Fruit fly (Drosophila melanogaster) whole organism, embryonic: Measurements from ENCODE around the gene Eig71Ek.

ENCODE experiments used
- Antp ChIP-seq: fragments of 200-800 bp; sonication (Bioruptor generic); optimal IDR thresholded peaks from 3 replicates; lab custom pipeline; 2016; ENCODE audit warnings: missing biosample characterization, missing genetic modification characterization
- Bteb2 ChIP-seq: fragments of 200-800 bp; sonication (Bioruptor generic); optimal IDR thresholded peaks from 2 replicates; lab custom pipeline; 2016; ENCODE audit warnings: missing biosample characterization, missing genetic modification characterization
- CG10959 ChIP-seq: fragments of 200-800 bp; sonication (Bioruptor generic); IDR thresholded peaks from 2 replicates; pipeline ENCODE4 v1.3.6; 2022; ENCODE audit warnings: missing biosample characterization, missing genetic modification characterization
- CG11560 ChIP-seq: fragments of 200-800 bp; sonication (Bioruptor generic); IDR thresholded peaks from 3 replicates; pipeline ENCODE4 v1.3.6; 2022; ENCODE audit warnings: missing biosample characterization, missing genetic modification characterization
- CG12219 ChIP-seq: fragments of 200-800 bp; sonication (Bioruptor generic); optimal IDR thresholded peaks from 3 replicates; lab custom pipeline; 2018; ENCODE audit warnings: missing biosample characterization, mild to moderate bottlenecking, missing genetic modification characterization
- CG12299 ChIP-seq: fragments of 200-800 bp; sonication (Bioruptor generic); optimal IDR thresholded peaks from 2 replicates; lab custom pipeline; 2018; ENCODE audit warnings: missing biosample characterization, mild to moderate bottlenecking, missing genetic modification characterization
- CG1233 ChIP-seq: fragments of 200-800 bp; sonication (Bioruptor generic); optimal IDR thresholded peaks from 4 replicates; lab custom pipeline; 2018; ENCODE audit warnings: missing biosample characterization, mild to moderate bottlenecking, missing genetic modification characterization
- CG12744 ChIP-seq: fragments of 200-800 bp; sonication (Bioruptor generic); optimal IDR thresholded peaks from 2 replicates; lab custom pipeline; 2016; ENCODE audit warnings: missing biosample characterization, missing genetic modification characterization
- CG12769 ChIP-seq: fragments of 200-800 bp; sonication (Bioruptor generic); optimal IDR thresholded peaks from 2 replicates; lab custom pipeline; 2019; ENCODE audit warnings: missing biosample characterization, mild to moderate bottlenecking, missing genetic modification characterization, moderate library complexity
- CG13424 ChIP-seq: fragments of 200-800 bp; sonication (Bioruptor generic); optimal IDR thresholded peaks from 2 replicates; lab custom pipeline; 2019; ENCODE audit warnings: missing biosample characterization, mild to moderate bottlenecking, missing genetic modification characterization, moderate library complexity
- CG14050 ChIP-seq: fragments of 200-800 bp; sonication (Bioruptor generic); IDR thresholded peaks from 3 replicates; pipeline ENCODE4 v1.3.6; 2022; ENCODE audit warnings: missing biosample characterization, missing genetic modification characterization
- CG1647 ChIP-seq: fragments of 200-800 bp; sonication (Bioruptor generic); optimal IDR thresholded peaks from 3 replicates; lab custom pipeline; 2016; ENCODE audit warnings: missing biosample characterization, missing genetic modification characterization
- CG17186 ChIP-seq: fragments of 200-800 bp; sonication (Bioruptor generic); optimal IDR thresholded peaks from 3 replicates; lab custom pipeline; 2017; ENCODE audit warnings: missing biosample characterization, missing genetic modification reagents, missing genetic modification characterization
- CG18599 ChIP-seq: fragments of 200-800 bp; sonication (Bioruptor generic); optimal IDR thresholded peaks from 3 replicates; lab custom pipeline; 2017; ENCODE audit warnings: missing biosample characterization, missing genetic modification characterization, mild to moderate bottlenecking, moderate library complexity, missing genetic modification reagents
- CG2116 ChIP-seq: fragments of 200-800 bp; sonication (Bioruptor generic); optimal IDR thresholded peaks from 3 replicates; lab custom pipeline; 2018; ENCODE audit warnings: missing biosample characterization, mild to moderate bottlenecking, missing genetic modification characterization
- CG32772 ChIP-seq: fragments of 200-800 bp; sonication (Bioruptor generic); IDR thresholded peaks from 2 replicates; pipeline ENCODE4 v1.3.6; 2022; ENCODE audit warnings: missing biosample characterization, missing genetic modification characterization
- CG3847 ChIP-seq: fragments of 200-800 bp; sonication (Bioruptor generic); IDR thresholded peaks from 2 replicates; pipeline ENCODE4 v1.3.6; 2022; ENCODE audit warnings: missing biosample characterization, missing genetic modification characterization
- CG4404 ChIP-seq: fragments of 200-800 bp; sonication (Bioruptor generic); IDR thresholded peaks from 2 replicates; pipeline ENCODE4 v1.3.6; 2022; ENCODE audit warnings: missing biosample characterization, missing genetic modification characterization
- CG4424 ChIP-seq: fragments of 200-800 bp; sonication (Bioruptor generic); optimal IDR thresholded peaks from 3 replicates; lab custom pipeline; 2016; ENCODE audit warnings: missing biosample characterization, missing genetic modification characterization
- CG4617 ChIP-seq: fragments of 200-800 bp; sonication (Bioruptor generic); optimal IDR thresholded peaks from 3 replicates; lab custom pipeline; 2016; ENCODE audit warnings: missing biosample characterization, missing genetic modification characterization, borderline replicate concordance
- CG8290 ChIP-seq, 3 experiments: fragments of 200-800 bp; sonication (Bioruptor generic); optimal IDR thresholded peaks; 2 replicates each; lab custom pipeline; 2016 to 2019; ENCODE audit warnings: missing biosample characterization in 3 of 3, missing genetic modification characterization in 3 of 3, mild to moderate bottlenecking in 2 of 3, moderate library complexity in 1 of 3
- CTCF ChIP-seq: fragments of 200-800 bp; sonication (Bioruptor generic); optimal IDR thresholded peaks from 2 replicates; lab custom pipeline; 2017; ENCODE audit warnings: missing biosample characterization, mild to moderate bottlenecking, missing genetic modification characterization, moderate library complexity
- CrebB ChIP-seq: fragments of 200-800 bp; sonication (Bioruptor generic); optimal IDR thresholded peaks from 3 replicates; lab custom pipeline; 2018; ENCODE audit warnings: missing biosample characterization, mild to moderate bottlenecking, missing genetic modification characterization
- E2f1 ChIP-seq: fragments of 200-800 bp; sonication (Bioruptor generic); IDR thresholded peaks from 2 replicates; pipeline ENCODE4 v1.3.6; 2022; ENCODE audit warnings: missing biosample characterization, missing genetic modification characterization
- H15 ChIP-seq: fragments of 200-800 bp; sonication (Bioruptor generic); IDR thresholded peaks from 3 replicates; pipeline ENCODE4 v1.3.6; 2022; ENCODE audit warnings: missing biosample characterization, missing genetic modification characterization
- HLH54F ChIP-seq: fragments of 200-800 bp; sonication (Bioruptor generic); optimal IDR thresholded peaks from 3 replicates; lab custom pipeline; 2016; ENCODE audit warnings: missing biosample characterization, missing genetic modification characterization
- HmgD ChIP-seq: fragments of 200-800 bp; sonication (Bioruptor generic); optimal IDR thresholded peaks from 3 replicates; lab custom pipeline; 2016; ENCODE audit warnings: missing biosample characterization, missing genetic modification characterization
- HmgZ ChIP-seq: fragments of 200-800 bp; sonication (Bioruptor generic); optimal IDR thresholded peaks from 2 replicates; lab custom pipeline; 2018; ENCODE audit warnings: missing biosample characterization, mild to moderate bottlenecking, missing genetic modification characterization
- NC2α ChIP-seq: fragments of 200-800 bp; sonication (Bioruptor generic); optimal IDR thresholded peaks from 2 replicates; lab custom pipeline; 2016; ENCODE audit warnings: missing biosample characterization, missing genetic modification characterization
- NFAT ChIP-seq: fragments of 200-800 bp; sonication (Bioruptor generic); IDR thresholded peaks from 2 replicates; pipeline ENCODE4 v1.3.6; 2022; ENCODE audit warnings: missing biosample characterization, missing genetic modification characterization
- Nf-YA ChIP-seq: fragments of 200-800 bp; sonication (Bioruptor generic); IDR thresholded peaks from 2 replicates; pipeline ENCODE4 v1.3.6; 2022; ENCODE audit warnings: missing biosample characterization, missing genetic modification characterization
- Opbp ChIP-seq: fragments of 200-800 bp; sonication (Bioruptor generic); IDR thresholded peaks from 3 replicates; pipeline ENCODE4 v1.3.6; 2022; ENCODE audit warnings: missing biosample characterization, missing genetic modification characterization; ENCODE audit not compliant: partially characterized antibody
- Pdp1 ChIP-seq, 2 experiments: fragments of 200-800 bp; sonication (Bioruptor generic); optimal IDR thresholded peaks; 3 replicates each; lab custom pipeline; 2016; ENCODE audit warnings: missing biosample characterization in 2 of 2, missing genetic modification characterization in 2 of 2, mild to moderate bottlenecking in 1 of 2, moderate library complexity in 1 of 2
- Sry-β ChIP-seq: fragments of 200-800 bp; sonication (Bioruptor generic); optimal IDR thresholded peaks from 2 replicates; lab custom pipeline; 2018; ENCODE audit warnings: missing biosample characterization, mild to moderate bottlenecking, missing genetic modification characterization, moderate library complexity
- bigmax ChIP-seq: fragments of 200-800 bp; sonication (Bioruptor generic); optimal IDR thresholded peaks from 2 replicates; lab custom pipeline; 2018; ENCODE audit warnings: missing biosample characterization, mild to moderate bottlenecking, missing genetic modification characterization
- cas ChIP-seq: fragments of 200-800 bp; sonication (Bioruptor generic); IDR thresholded peaks from 2 replicates; pipeline ENCODE4 v1.3.6; 2022; ENCODE audit warnings: missing biosample characterization, missing genetic modification characterization
- chinmo ChIP-seq: fragments of 200-800 bp; sonication (Bioruptor generic); IDR thresholded peaks from 4 replicates; pipeline ENCODE4 v1.3.6; 2022; ENCODE audit warnings: missing biosample characterization, missing genetic modification characterization; ENCODE audit not compliant: partially characterized antibody
- crc ChIP-seq: fragments of 200-800 bp; sonication (Bioruptor generic); optimal IDR thresholded peaks from 2 replicates; lab custom pipeline; 2016; ENCODE audit warnings: missing biosample characterization, missing genetic modification characterization
- emc ChIP-seq: fragments of 200-800 bp; sonication (Bioruptor generic); optimal IDR thresholded peaks from 2 replicates; lab custom pipeline; 2016; ENCODE audit warnings: missing biosample characterization, missing genetic modification characterization
- grn ChIP-seq: fragments of 200-800 bp; sonication (Bioruptor generic); optimal IDR thresholded peaks from 3 replicates; lab custom pipeline; 2017; ENCODE audit warnings: missing biosample characterization, missing genetic modification characterization
- jing ChIP-seq: fragments of 200-800 bp; sonication (Bioruptor generic); optimal IDR thresholded peaks from 2 replicates; lab custom pipeline; 2018; ENCODE audit warnings: missing biosample characterization, mild to moderate bottlenecking, missing genetic modification characterization
- kay ChIP-seq: fragments of 200-800 bp; sonication (Bioruptor generic); optimal IDR thresholded peaks from 2 replicates; lab custom pipeline; 2016; ENCODE audit warnings: missing biosample characterization, missing genetic modification characterization
- lilli ChIP-seq: fragments of 200-800 bp; sonication (Bioruptor generic); optimal IDR thresholded peaks from 3 replicates; lab custom pipeline; 2016; ENCODE audit warnings: missing biosample characterization, missing genetic modification characterization
- nerfin-1 ChIP-seq: fragments of 200-800 bp; sonication (Bioruptor generic); optimal IDR thresholded peaks from 3 replicates; lab custom pipeline; 2019; ENCODE audit warnings: missing biosample characterization, mild to moderate bottlenecking, missing genetic modification characterization, moderate library complexity
- pho ChIP-seq: fragments of 200-800 bp; sonication (Bioruptor generic); optimal IDR thresholded peaks from 2 replicates; lab custom pipeline; 2016; ENCODE audit warnings: missing biosample characterization, missing genetic modification characterization
- pum ChIP-seq: fragments of 200-800 bp; sonication (Bioruptor generic); optimal IDR thresholded peaks from 2 replicates; lab custom pipeline; 2016; ENCODE audit warnings: missing biosample characterization, missing genetic modification characterization
- ranshi ChIP-seq: fragments of 200-800 bp; sonication (Bioruptor generic); IDR thresholded peaks from 2 replicates; pipeline ENCODE4 v1.3.6; 2022; ENCODE audit warnings: missing biosample characterization, missing genetic modification characterization
- sd ChIP-seq: fragments of 200-800 bp; sonication (Bioruptor generic); optimal IDR thresholded peaks from 3 replicates; lab custom pipeline; 2018; ENCODE audit warnings: missing biosample characterization, mild to moderate bottlenecking, missing genetic modification characterization, moderate library complexity
- sr ChIP-seq: fragments of 200-800 bp; sonication (Bioruptor generic); IDR thresholded peaks from 3 replicates; pipeline ENCODE4 v1.3.6; 2022; ENCODE audit warnings: missing biosample characterization, missing genetic modification characterization
- vfl ChIP-seq: fragments of 200-800 bp; sonication (Bioruptor generic); optimal IDR thresholded peaks from 2 replicates; lab custom pipeline; 2016; ENCODE audit warnings: missing biosample characterization, missing genetic modification characterization
- zf30C ChIP-seq: fragments of 200-800 bp; sonication (Bioruptor generic); optimal IDR thresholded peaks from 3 replicates; lab custom pipeline; 2018; ENCODE audit warnings: missing biosample characterization, mild to moderate bottlenecking, missing genetic modification characterization

Gene Eig71Ek

DNA sequence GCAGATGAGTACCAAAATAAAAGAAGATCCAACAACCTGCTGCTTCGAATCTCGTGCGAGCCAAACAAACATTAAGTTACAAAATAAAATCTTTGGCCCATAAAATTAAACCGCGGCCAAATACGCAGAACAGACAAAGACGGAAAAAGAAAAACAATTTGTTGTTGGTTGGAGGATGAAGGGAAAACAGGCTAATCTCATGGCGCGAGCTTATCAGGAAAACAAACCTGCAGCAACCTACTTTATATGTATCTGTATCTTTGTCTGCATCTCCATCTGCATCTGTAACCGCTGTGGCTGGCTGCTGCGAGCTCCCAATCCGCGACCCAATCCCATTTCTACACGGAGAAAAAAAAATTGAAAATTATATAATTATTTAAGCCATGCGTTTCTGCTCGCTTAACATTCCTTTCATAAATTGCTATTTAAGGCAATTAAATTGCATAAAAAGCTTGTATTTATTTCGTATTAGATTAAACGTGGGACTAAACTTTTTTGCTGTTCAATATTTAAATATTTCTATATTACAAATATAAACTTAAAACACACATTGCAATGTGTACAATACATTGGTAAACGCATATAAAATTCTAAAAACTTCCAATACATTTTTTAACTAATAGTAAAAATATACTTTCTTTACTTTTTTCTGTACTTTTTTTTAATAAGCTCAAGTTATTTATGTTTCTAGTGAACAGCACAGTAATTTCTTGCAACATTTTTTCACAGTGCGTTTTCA lies 31.9 kb downstream of the Eig71Ek start (continued):
- TF ChIP-seq CG4617, result no peak
- no peak for TF ChIP-seq Sry-β
- no peak for TF ChIP-seq Opbp
- no peak for TF ChIP-seq Nf-YA (GFP tag; lab: Robert Waterston, UW)
- TF ChIP-seq emc (GFP tag; lab: Kevin White, UChicago), result no peak
- TF ChIP-seq CG10959 (GFP tag; lab: Robert Waterston, UW), result 0 out of 2 replicates have a peak, but pooled peaks have one; percentile 8
- TF ChIP-seq NFAT (GFP tag; lab: Robert Waterston, UW), result no peak
- no peak for TF ChIP-seq E2f1
- TF ChIP-seq CG1233 (GFP tag; lab: Kevin White, UChicago), result no peak
- TF ChIP-seq CG4404 (GFP tag; lab: Robert Waterston, UW), result no peak
- TF ChIP-seq kay (GFP tag; lab: Kevin White, UChicago), result no peak
- no peak for TF ChIP-seq HmgZ (tag; lab: Kevin White, UChicago)
- TF ChIP-seq nerfin-1, result peak; percentile 2
- TF ChIP-seq CG12769, result no peak
- no peak for TF ChIP-seq CG17186 (GFP tag; lab: Kevin White, UChicago)
- TF ChIP-seq CG2116, result peak; percentile 11
- TF ChIP-seq CG8290 (GFP tag; optimal IDR thresholded peaks at IDR 0.05; lab: Kevin White, UChicago), result no peak
- no peak for TF ChIP-seq CG8290 (tag; optimal IDR thresholded peaks at IDR 0.05; lab: Kevin White, UChicago)
- TF ChIP-seq zf30C (GFP tag; lab: Kevin White, UChicago), result peak; percentile 4
- no peak for TF ChIP-seq HLH54F (GFP tag; lab: Kevin White, UChicago)
- TF ChIP-seq CG12744, result no peak
- no peak for TF ChIP-seq CTCF (GFP tag; lab: Kevin White, UChicago)
- TF ChIP-seq Pdp1 (GFP tag; optimal IDR thresholded peaks at IDR 0.05; lab: Kevin White, UChicago), result peak in 1 of 2 experiments; percentile 35
- TF ChIP-seq CG1647 (GFP tag; lab: Kevin White, UChicago), result no peak
- TF ChIP-seq grn (GFP tag; lab: Kevin White, UChicago), result peak; percentile 87
- TF ChIP-seq NC2α (GFP tag; lab: Kevin White, UChicago), result no peak
- TF ChIP-seq sd (tag; lab: Kevin White, UChicago), result no peak
- no peak for TF ChIP-seq CG3847 (GFP tag; lab: Robert Waterston, UW)
- no peak for TF ChIP-seq ranshi (GFP tag; lab: Robert Waterston, UW)
- no peak for TF ChIP-seq pum (GFP tag; lab: Kevin White, UChicago)
- no peak for TF ChIP-seq CG14050
- no peak for TF ChIP-seq Antp (GFP tag; lab: Kevin White, UChicago)
- TF ChIP-seq CG12219 (GFP tag; lab: Kevin White, UChicago), result no peak
- no peak for TF ChIP-seq chinmo (GFP tag; lab: Robert Waterston, UW)
- no peak for TF ChIP-seq CG18599 (GFP tag; lab: Kevin White, UChicago)
- no peak for TF ChIP-seq vfl (GFP tag; lab: Kevin White, UChicago)
- TF ChIP-seq CG4424 (GFP tag; lab: Kevin White, UChicago), result peak; percentile 66
- TF ChIP-seq HmgD (GFP tag; lab: Kevin White, UChicago), result no peak
- no peak for TF ChIP-seq CG12299 (tag; lab: Kevin White, UChicago)
- TF ChIP-seq cas (GFP tag; lab: Robert Waterston, UW), result no peak
- TF ChIP-seq CG11560 (tag; lab: Robert Waterston, UW), result no peak
- TF ChIP-seq CrebB (tag; lab: Kevin White, UChicago), result no peak
- TF ChIP-seq pho (GFP tag; lab: Kevin White, UChicago), result no peak
- TF ChIP-seq CG32772, result no peak
- 0 out of 3 replicates have a peak, but pooled peaks have one; percentile 16 for TF ChIP-seq sr
- TF ChIP-seq CG13424 (tag; lab: Kevin White, UChicago), result peak; percentile 39
- no peak for TF ChIP-seq Bteb2 (GFP tag; lab: Kevin White, UChicago)
- TF ChIP-seq lilli, result no peak
- no peak for TF ChIP-seq bigmax (GFP tag; lab: Kevin White, UChicago)
- no peak for TF ChIP-seq jing (GFP tag; lab: Kevin White, UChicago)
- no peak for TF ChIP-seq H15 (GFP tag; lab: Robert Waterston, UW)
- TF ChIP-seq crc (GFP tag; lab: Kevin White, UChicago), result no peak
